Worm (Caenorhabditis elegans): ENCODE results near the gene fbxb-98.

The fbxb-98 gene

ce11 chrII:1844552-1844951 is 17.9 kb upstream of the fbxb-98 start:
- TF ChIP-seq lin-13 (GFP tag; optimal IDR thresholded peaks at IDR 0.05) (no peak), sma-9 (GFP tag; optimal IDR thresholded peaks at IDR 0.05) (no peak), sma-9 (tag; optimal IDR thresholded peaks at IDR 0.05) (no peak), nhr-11 (tag; optimal IDR thresholded peaks at IDR 0.05) (no peak)

- TF ChIP-seq Y55F3AM.14 (GFP tag; optimal IDR thresholded peaks at IDR 0.05) = no peak
- TF ChIP-seq unc-62 (GFP tag; optimal IDR thresholded peaks at IDR 0.05) = no peak
- TF ChIP-seq crh-2 (tag; optimal IDR thresholded peaks at IDR 0.05) = no peak
- TF ChIP-seq nhr-129 (tag; optimal IDR thresholded peaks at IDR 0.05) = no peak
- no peak for TF ChIP-seq nhr-10 (tag; optimal IDR thresholded peaks at IDR 0.05)
- TF ChIP-seq ztf-1 (GFP tag; conservative IDR thresholded peaks at IDR 0.05) = no peak
- TF ChIP-seq mdl-1 (tag; optimal IDR thresholded peaks at IDR 0.05) = no peak
- TF ChIP-seq lin-39 (tag; optimal IDR thresholded peaks at IDR 0.05) = no peak
- no peak for TF ChIP-seq dmd-4 (tag; optimal IDR thresholded peaks at IDR 0.05)
- no peak for TF ChIP-seq peb-1 (tag; optimal IDR thresholded peaks at IDR 0.05)
- no peak for TF ChIP-seq zag-1 (tag; optimal IDR thresholded peaks at IDR 0.05)
- no peak for TF ChIP-seq nhr-12 (tag; optimal IDR thresholded peaks at IDR 0.05)
- TF ChIP-seq ama-1 (optimal IDR thresholded peaks at IDR 0.05) = no peak
- TF ChIP-seq aly-2 (tag; optimal IDR thresholded peaks at IDR 0.05) = no peak
- no peak for TF ChIP-seq lin-13 (GFP tag; optimal IDR thresholded peaks at IDR 0.05)
- no peak for TF ChIP-seq mab-5 (tag; optimal IDR thresholded peaks at IDR 0.05)
- TF ChIP-seq ceh-16 (tag; optimal IDR thresholded peaks at IDR 0.05) = no peak
- no peak for TF ChIP-seq nhr-25 (tag; optimal IDR thresholded peaks at IDR 0.05)
Measured at ce11 chrII:1848109-1848508, 14.3 kb upstream of the fbxb-98 start, which contains the start of gene fbxb-97. fbxb-97 (minus strand) TSS chrII:1848161.

- TF ChIP-seq nhr-12 (tag; optimal IDR thresholded peaks at IDR 0.05) = no peak
Measured at ce11 chrII:1850299-1850698, 12.1 kb upstream of the fbxb-98 start, which contains the start of gene fbxb-96. fbxb-96 (minus strand) TSS chrII:1850399.

- TF ChIP-seq elt-3 (tag; optimal IDR thresholded peaks at IDR 0.05) = no peak
- no peak for TF ChIP-seq alr-1 (tag; optimal IDR thresholded peaks at IDR 0.05)
- TF ChIP-seq ceh-82 (tag; optimal IDR thresholded peaks at IDR 0.05) = no peak
- no peak for TF ChIP-seq crh-2 (tag; optimal IDR thresholded peaks at IDR 0.05)
- TF ChIP-seq ama-1 (optimal IDR thresholded peaks at IDR 0.05) = no peak
- no peak for TF ChIP-seq lin-13 (GFP tag; optimal IDR thresholded peaks at IDR 0.05)
- TF ChIP-seq aly-2 (tag; optimal IDR thresholded peaks at IDR 0.05) = no peak
- TF ChIP-seq nhr-12 (tag; optimal IDR thresholded peaks at IDR 0.05) = no peak
- TF ChIP-seq F13H6.1 (tag; optimal IDR thresholded peaks at IDR 0.05) = no peak
- no peak for TF ChIP-seq lin-39 (tag; optimal IDR thresholded peaks at IDR 0.05)
- no peak for TF ChIP-seq C34F6.9 (tag; optimal IDR thresholded peaks at IDR 0.05)
- TF ChIP-seq fos-1 (tag; optimal IDR thresholded peaks at IDR 0.05) = no peak
- no peak for TF ChIP-seq R02D3.7 (tag; optimal IDR thresholded peaks at IDR 0.05)
- TF ChIP-seq gmeb-1 (tag; optimal IDR thresholded peaks at IDR 0.05) = no peak
- TF ChIP-seq nhr-6 (tag; optimal IDR thresholded peaks at IDR 0.05) = no peak
- no peak for TF ChIP-seq nhr-129 (tag; optimal IDR thresholded peaks at IDR 0.05)
- no peak for TF ChIP-seq nhr-77 (tag; optimal IDR thresholded peaks at IDR 0.05)
Measured at ce11 chrII:1850840-1851294, 11.6 kb upstream of the fbxb-98 start, which contains the start of gene C52E2.3. C52E2.3 (plus strand) TSS chrII:1851244.

- TF ChIP-seq ztf-4 (tag; optimal IDR thresholded peaks at IDR 0.05) (no peak), blmp-1 (tag; optimal IDR thresholded peaks at IDR 0.05; ENCODE audit: insufficient read depth) (no peak), fos-1 (tag; optimal IDR thresholded peaks at IDR 0.05) (peak; percentile 97), egl-27 (tag; optimal IDR thresholded peaks at IDR 0.05) (peak; percentile 83), mdl-1 (tag; optimal IDR thresholded peaks at IDR 0.05) (no peak), nhr-237 (tag; optimal IDR thresholded peaks at IDR 0.05) (no peak), zag-1 (tag; optimal IDR thresholded peaks at IDR 0.05) (no peak), sma-3 (GFP tag; optimal IDR thresholded peaks at IDR 0.05) (peak; percentile 57), nhr-10 (tag; optimal IDR thresholded peaks at IDR 0.05) (no peak), nhr-21 (tag; optimal IDR thresholded peaks at IDR 0.05) (peak; percentile 22), sma-9 (GFP tag; optimal IDR thresholded peaks at IDR 0.05) (peak; percentile 91), sma-9 (tag; optimal IDR thresholded peaks at IDR 0.05) (no peak), crh-2 (tag; optimal IDR thresholded peaks at IDR 0.05) (peak; percentile 36), F13H6.1 (tag; optimal IDR thresholded peaks at IDR 0.05) (peak; percentile 32), lin-13 (GFP tag; optimal IDR thresholded peaks at IDR 0.05) (no peak), lin-11 (tag; optimal IDR thresholded peaks at IDR 0.05) (no peak), gmeb-1 (tag; optimal IDR thresholded peaks at IDR 0.05) (peak; percentile 25)
Measured at ce11 chrII:1851716-1852115, 10.7 kb upstream of the fbxb-98 start.
